Fruit fly (Drosophila melanogaster): ENCODE data around the gene Oga.

Gene Oga

DNA sequence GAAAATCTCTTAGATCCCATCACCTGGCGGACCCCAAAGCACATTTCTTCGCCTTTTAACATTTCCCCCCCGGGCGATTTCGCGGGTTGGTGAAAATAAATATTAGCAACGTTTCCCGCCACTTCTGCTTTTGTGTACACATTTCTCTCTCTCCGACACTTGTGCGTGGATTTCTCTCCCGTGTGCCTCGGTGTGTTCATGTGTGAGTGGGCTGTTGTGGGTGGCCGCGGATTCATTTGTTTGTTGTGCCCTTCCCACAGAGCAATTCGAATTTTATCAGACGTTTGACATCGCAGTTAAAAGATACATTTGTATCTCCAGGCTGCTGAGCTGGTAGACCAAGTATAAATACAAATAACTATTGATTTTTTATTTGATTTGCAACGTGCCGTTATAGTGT, 5.4 kb downstream of the Oga start (continued):
- TF ChIP-seq CG42726 (GFP tag; IDR thresholded peaks at IDR 0.05; ENCODE audit: partially characterized antibody) = no peak
- no peak for TF ChIP-seq knrl (GFP tag; IDR thresholded peaks at IDR 0.05; ENCODE audit: partially characterized antibody)
- no peak for TF ChIP-seq nom (GFP tag; optimal IDR thresholded peaks at IDR 0.05)
- no peak for TF ChIP-seq CG17328 (GFP tag; IDR thresholded peaks at IDR 0.05)
- no peak for TF ChIP-seq CG12104 (GFP tag; optimal IDR thresholded peaks at IDR 0.05)
- no peak for TF ChIP-seq chm (GFP tag; IDR thresholded peaks at IDR 0.05)
- no peak for TF ChIP-seq CG11398 (GFP tag; optimal IDR thresholded peaks at IDR 0.05)
- TF ChIP-seq Gug (GFP tag; IDR thresholded peaks at IDR 0.05) = 0 out of 4 replicates have a peak, but pooled peaks have one; percentile 14
- no peak for TF ChIP-seq CG11085 (GFP tag; IDR thresholded peaks at IDR 0.05)
- TF ChIP-seq MBD-R2 (GFP tag; IDR thresholded peaks at IDR 0.05) = no peak
- peak; percentile 59; the same call in 1 of the 2 replicates for TF ChIP-seq CG32767 (GFP tag; IDR thresholded peaks at IDR 0.05)
- no peak for TF ChIP-seq chif (GFP tag; optimal IDR thresholded peaks at IDR 0.05)
- TF ChIP-seq cad (GFP tag; optimal IDR thresholded peaks at IDR 0.05) = no peak
- no peak for TF ChIP-seq CrebB (tag; optimal IDR thresholded peaks at IDR 0.05)
- TF ChIP-seq Trl (optimal IDR thresholded peaks at IDR 0.05) = peak; percentile 59 to 71
- TF ChIP-seq Trl (GFP tag; optimal IDR thresholded peaks at IDR 0.05) = no peak
- TF ChIP-seq Bdp1 (GFP tag; optimal IDR thresholded peaks at IDR 0.05) = no peak
- no peak for TF ChIP-seq CG8924 (tag; optimal IDR thresholded peaks at IDR 0.05)
- no peak for TF ChIP-seq CG3838 (GFP tag; optimal IDR thresholded peaks at IDR 0.05)
- no peak for TF ChIP-seq disco-r (GFP tag; optimal IDR thresholded peaks at IDR 0.05)
- TF ChIP-seq ro (GFP tag; IDR thresholded peaks at IDR 0.05) = no peak
- no peak for TF ChIP-seq wdn (GFP tag; IDR thresholded peaks at IDR 0.05)
- TF ChIP-seq ranshi (GFP tag; IDR thresholded peaks at IDR 0.05) = 0 out of 2 replicates have a peak, but pooled peaks have one; percentile 15
- peak; percentile 8 for TF ChIP-seq chn (GFP tag; optimal IDR thresholded peaks at IDR 0.05)
- TF ChIP-seq peb (GFP tag; IDR thresholded peaks at IDR 0.05) = no peak
- TF ChIP-seq CG15269 (tag; optimal IDR thresholded peaks at IDR 0.05) = peak; percentile 36
- no peak for TF ChIP-seq Vsx1 (GFP tag; optimal IDR thresholded peaks at IDR 0.05)
- TF ChIP-seq CG4707 (GFP tag; optimal IDR thresholded peaks at IDR 0.05) = no peak
- TF ChIP-seq CG14667 (GFP tag; IDR thresholded peaks at IDR 0.05) = no peak
- peak; percentile 27 for TF ChIP-seq Hmr (GFP tag; optimal IDR thresholded peaks at IDR 0.05)
- TF ChIP-seq tll (GFP tag; optimal IDR thresholded peaks at IDR 0.05) = no peak
- TF ChIP-seq kah (GFP tag; optimal IDR thresholded peaks at IDR 0.05) = peak; percentile 38
- 0 out of 2 replicates have a peak, but pooled peaks have one; percentile 22 for TF ChIP-seq stc (GFP tag; IDR thresholded peaks at IDR 0.05)
- peak; percentile 25 for TF ChIP-seq CG12391 (tag; optimal IDR thresholded peaks at IDR 0.05)
- TF ChIP-seq Xrp1 (GFP tag; IDR thresholded peaks at IDR 0.05) = peak; percentile 47; the same call in 1 of the 2 replicates
- TF ChIP-seq ems (GFP tag; optimal IDR thresholded peaks at IDR 0.05) = no peak
- TF ChIP-seq CG13424 (tag; optimal IDR thresholded peaks at IDR 0.05) = peak; percentile 26
- no peak for TF ChIP-seq Fer1 (GFP tag; optimal IDR thresholded peaks at IDR 0.05)
- 0 out of 2 replicates have a peak, but pooled peaks have one; percentile 16 for TF ChIP-seq Bgb (GFP tag; IDR thresholded peaks at IDR 0.05; ENCODE audit: partially characterized antibody)
- TF ChIP-seq row (GFP tag; IDR thresholded peaks at IDR 0.05) = peak; percentile 63
- peak; percentile 38; the same call in 1 of the 2 replicates for TF ChIP-seq CG9932 (GFP tag; IDR thresholded peaks at IDR 0.05)
- peak; percentile 21 for TF ChIP-seq CG7556 (GFP tag; optimal IDR thresholded peaks at IDR 0.05)
- TF ChIP-seq CG17186 (GFP tag; optimal IDR thresholded peaks at IDR 0.05) = no peak
- peak; percentile 23; the same call in 1 of the 2 replicates for TF ChIP-seq E2f2 (GFP tag; IDR thresholded peaks at IDR 0.05)
- TF ChIP-seq sna (GFP tag; IDR thresholded peaks at IDR 0.05; ENCODE audit: partially characterized antibody) = no peak
- TF ChIP-seq NK7.1 (GFP tag; optimal IDR thresholded peaks at IDR 0.05) = no peak
- TF ChIP-seq sens-2 (GFP tag; IDR thresholded peaks at IDR 0.05) = no peak
- 0 out of 2 replicates have a peak, but pooled peaks have one; percentile 6 for TF ChIP-seq CG6689 (GFP tag; IDR thresholded peaks at IDR 0.05)
- TF ChIP-seq pzg (GFP tag; optimal IDR thresholded peaks at IDR 0.05) = no peak
- peak; percentile 24; the same call in 1 of the 3 replicates for TF ChIP-seq tgo (GFP tag; IDR thresholded peaks at IDR 0.05)
- TF ChIP-seq CG16813 (GFP tag; IDR thresholded peaks at IDR 0.05; ENCODE audit: partially characterized antibody) = no peak
